Worm (Caenorhabditis elegans) whole organism, L3 larva: ENCODE results near the gene F23F1.2.

Experiments used
- ceh-9 ChIP-seq: sonication (generic microtip); optimal IDR thresholded peaks from 2 replicates; lab custom pipeline; 2018; ENCODE audit warnings: missing biosample characterization, missing genetic modification characterization
- unc-39 ChIP-seq: sonication (generic microtip); optimal IDR thresholded peaks from 4 replicates; lab custom pipeline; 2017; ENCODE audit warnings: missing biosample characterization, missing genetic modification characterization
- ztf-4 ChIP-seq: fragments of 150-350 bp; optimal IDR thresholded peaks from 2 replicates; lab custom pipeline; 2014; ENCODE audit warnings: missing biosample characterization, missing genetic modification characterization

DNA sequence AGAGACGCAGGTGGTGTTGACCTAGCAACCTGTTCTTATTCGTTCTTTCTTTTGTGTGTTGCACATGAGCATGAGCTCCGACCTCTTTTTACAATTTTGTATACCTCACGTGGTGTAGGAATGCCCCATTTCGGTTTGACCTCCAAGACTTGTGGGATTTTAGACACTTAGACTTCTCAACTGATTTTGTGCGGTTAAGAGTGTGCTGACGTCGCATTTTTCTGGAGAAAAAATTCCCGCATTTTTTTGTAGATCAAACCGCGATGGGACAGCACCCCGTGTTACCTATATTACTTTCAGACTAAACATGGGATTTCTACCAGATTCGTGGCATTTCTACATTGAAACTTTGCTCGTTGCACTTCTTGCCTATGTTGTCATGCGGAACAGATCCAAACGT, 17.3 kb downstream of the F23F1.2 start, which contains the start of gene sptl-1:
- TF ChIP-seq ceh-9 (no peak), ztf-4 (tag; lab: Kevin White, UChicago) (no peak), unc-39 (tag; lab: Kevin White, UChicago) (no peak)
